Fruit fly (Drosophila melanogaster) S2 (cell line): ENCODE measurements around the gene ClC-a.

ENCODE experiments used
- CG8478 ChIP-seq: fragments of >200 bp; optimal IDR thresholded peaks from 2 replicates; lab custom pipeline; 2018
- CTCF ChIP-seq, 2 experiments: fragments of >200 bp; optimal IDR thresholded peaks; 2 replicates each; lab custom pipeline; 2018

dm6 chr3R:11773325-11773998 lies 39.5 kb downstream of the ClC-a start:
- TF ChIP-seq CTCF (optimal IDR thresholded peaks at IDR 0.05; lab: Kevin White, UChicago) (no peak), CG8478 (lab: Kevin White, UChicago) (no peak)
